Fruit fly (Drosophila melanogaster): ENCODE data around the gene O-fut2.

The O-fut2 gene

dm6 chrX:1512753-1513226 is 47.0 kb upstream of the O-fut2 start, which contains the start of gene CG14795 (continued):
- no peak for TF ChIP-seq Lpt (GFP tag; optimal IDR thresholded peaks at IDR 0.05)
- no peak for TF ChIP-seq ro (GFP tag; IDR thresholded peaks at IDR 0.05)
- no peak for TF ChIP-seq Rx (GFP tag; IDR thresholded peaks at IDR 0.05)
- TF ChIP-seq Hmr (GFP tag; optimal IDR thresholded peaks at IDR 0.05) = peak; percentile 80
- TF ChIP-seq trem (tag; optimal IDR thresholded peaks at IDR 0.05) = peak; percentile 80
- peak; percentile 97 for TF ChIP-seq HLH4C (GFP tag; IDR thresholded peaks at IDR 0.05; ENCODE audit: partially characterized antibody)
- TF ChIP-seq CG6813 (GFP tag; optimal IDR thresholded peaks at IDR 0.05) = no peak
- TF ChIP-seq CG1792 (GFP tag; optimal IDR thresholded peaks at IDR 0.05) = peak; percentile 66
- no peak for TF ChIP-seq Ssrp (tag; optimal IDR thresholded peaks at IDR 0.05)
- no peak for TF ChIP-seq CG16863 (GFP tag; optimal IDR thresholded peaks at IDR 0.05)
- TF ChIP-seq Atf-2 (GFP tag; optimal IDR thresholded peaks at IDR 0.05) = no peak
- no peak for TF ChIP-seq bsh (GFP tag; optimal IDR thresholded peaks at IDR 0.05)
- TF ChIP-seq her (GFP tag; optimal IDR thresholded peaks at IDR 0.05) = peak; percentile 78
- no peak for TF ChIP-seq cato (GFP tag; optimal IDR thresholded peaks at IDR 0.05; ENCODE audit: borderline replicate concordance)
- TF ChIP-seq CG10979 (tag; optimal IDR thresholded peaks at IDR 0.05) = peak; percentile 27
- TF ChIP-seq pita (GFP tag; optimal IDR thresholded peaks at IDR 0.05) = peak; percentile 97
- peak; percentile 38 for TF ChIP-seq CG3995 (GFP tag; optimal IDR thresholded peaks at IDR 0.05)
- no peak for TF ChIP-seq kay (GFP tag; optimal IDR thresholded peaks at IDR 0.05)
- peak; percentile 25 for TF ChIP-seq caup (GFP tag; optimal IDR thresholded peaks at IDR 0.05; ENCODE audit: severe bottlenecking)
- peak; percentile 53; the same call in 1 of the 3 replicates for TF ChIP-seq zfh1 (GFP tag; IDR thresholded peaks at IDR 0.05)
- no peak for TF ChIP-seq br (optimal IDR thresholded peaks at IDR 0.05)
- no peak for TF ChIP-seq zf30C (GFP tag; optimal IDR thresholded peaks at IDR 0.05)
- peak; percentile 53 for TF ChIP-seq pho (GFP tag; optimal IDR thresholded peaks at IDR 0.05)
- TF ChIP-seq CG17359 (tag; optimal IDR thresholded peaks at IDR 0.05) = peak; percentile 29
- no peak for TF ChIP-seq CG1602 (GFP tag; optimal IDR thresholded peaks at IDR 0.05)
- TF ChIP-seq pb (GFP tag; optimal IDR thresholded peaks at IDR 0.05) = no peak
- peak; percentile 91 for TF ChIP-seq CG15514 (GFP tag; optimal IDR thresholded peaks at IDR 0.05)
- no peak for TF ChIP-seq HLHmδ (GFP tag; optimal IDR thresholded peaks at IDR 0.05)
- TF ChIP-seq dpn (GFP tag; optimal IDR thresholded peaks at IDR 0.05) = peak; percentile 39 to 43
- TF ChIP-seq otp (GFP tag; IDR thresholded peaks at IDR 0.05) = 0 out of 3 replicates have a peak, but pooled peaks have one; percentile 28
- TF ChIP-seq nmo (GFP tag; optimal IDR thresholded peaks at IDR 0.05) = peak; percentile 69
- peak; percentile 5 to 48 for TF ChIP-seq Pdp1 (GFP tag; optimal IDR thresholded peaks at IDR 0.05)
- no peak for TF ChIP-seq CG5245 (GFP tag; optimal IDR thresholded peaks at IDR 0.05)
- no peak for TF ChIP-seq eyg (GFP tag; optimal IDR thresholded peaks at IDR 0.05)
- no peak for TF ChIP-seq Gsc (GFP tag; IDR thresholded peaks at IDR 0.05)
- no peak for TF ChIP-seq cwo (GFP tag; optimal IDR thresholded peaks at IDR 0.05)
- TF ChIP-seq CG8478 (optimal IDR thresholded peaks at IDR 0.05) = no peak
- TF ChIP-seq Usf (GFP tag; optimal IDR thresholded peaks at IDR 0.05) = no peak
- TF ChIP-seq Bdp1 (GFP tag; optimal IDR thresholded peaks at IDR 0.05) = peak; percentile 18
- TF ChIP-seq CG15479 (GFP tag; optimal IDR thresholded peaks at IDR 0.05) = no peak
- TF ChIP-seq CG11723 (GFP tag; optimal IDR thresholded peaks at IDR 0.05) = no peak
- TF ChIP-seq pzg (GFP tag; optimal IDR thresholded peaks at IDR 0.05) = peak; percentile 99
- TF ChIP-seq CG7271 (tag; optimal IDR thresholded peaks at IDR 0.05) = no peak
- peak; percentile 36 for TF ChIP-seq HLH54F (GFP tag; optimal IDR thresholded peaks at IDR 0.05)
- TF ChIP-seq CG6654 (GFP tag; optimal IDR thresholded peaks at IDR 0.05) = no peak
- no peak for TF ChIP-seq CG4404 (GFP tag; IDR thresholded peaks at IDR 0.05)
- no peak for TF ChIP-seq CG17385 (GFP tag; optimal IDR thresholded peaks at IDR 0.05)
- TF ChIP-seq Elba2 (GFP tag; optimal IDR thresholded peaks at IDR 0.05) = no peak
- TF ChIP-seq CG32532 (GFP tag; IDR thresholded peaks at IDR 0.05) = peak; percentile 38; the same call in 1 of the 2 replicates
- TF ChIP-seq p53 (GFP tag; optimal IDR thresholded peaks at IDR 0.05) = peak; percentile 47
- no peak for TF ChIP-seq Nf-YA (GFP tag; IDR thresholded peaks at IDR 0.05)
